Worm (Caenorhabditis elegans): ENCODE data around the gene hacl-1.

DNA sequence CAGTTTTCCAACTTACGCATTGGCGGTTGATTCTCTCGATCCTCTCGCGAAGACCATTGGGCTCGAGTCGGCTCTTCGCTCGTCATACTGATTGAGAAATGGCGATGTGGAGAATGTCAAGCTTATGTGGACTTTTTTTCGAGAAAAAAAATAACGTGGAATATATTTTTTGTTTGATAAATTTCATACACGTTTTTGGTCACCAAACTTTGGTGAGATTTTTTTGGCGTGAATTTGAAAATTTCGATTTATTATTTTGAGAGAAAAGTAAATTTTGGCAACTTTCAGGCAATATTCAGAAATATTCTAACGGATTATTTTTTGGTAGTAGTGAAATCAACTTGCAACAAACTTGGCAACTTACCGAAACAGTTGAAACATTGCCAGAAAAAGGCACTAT lies 13.7 kb downstream of the hacl-1 start, which contains the start of gene W02B12.12:
- TF ChIP-seq nhr-11 (tag; optimal IDR thresholded peaks at IDR 0.05), result no peak
- no peak for TF ChIP-seq nhr-12 (tag; optimal IDR thresholded peaks at IDR 0.05)

All from whole organism, L3 larva.